Fruit fly (Drosophila melanogaster) Kc167 (cell line): Measurements from ENCODE around the gene Mical.

Experiments used
- Myc ChIP-seq: fragments of >200 bp; optimal IDR thresholded peaks from 2 replicates; lab custom pipeline; 2017; ENCODE audit warnings: missing external identifiers
- Sin3A ChIP-seq: fragments of >200 bp; optimal IDR thresholded peaks from 2 replicates; lab custom pipeline; 2018; ENCODE audit warnings: missing external identifiers
- h ChIP-seq: fragments of >200 bp; optimal IDR thresholded peaks from 3 replicates; lab custom pipeline; 2018; ENCODE audit warnings: missing external identifiers
- psq ChIP-seq: fragments of >200 bp; optimal IDR thresholded peaks from 2 replicates; lab custom pipeline; 2017; ENCODE audit warnings: missing external identifiers

DNA sequence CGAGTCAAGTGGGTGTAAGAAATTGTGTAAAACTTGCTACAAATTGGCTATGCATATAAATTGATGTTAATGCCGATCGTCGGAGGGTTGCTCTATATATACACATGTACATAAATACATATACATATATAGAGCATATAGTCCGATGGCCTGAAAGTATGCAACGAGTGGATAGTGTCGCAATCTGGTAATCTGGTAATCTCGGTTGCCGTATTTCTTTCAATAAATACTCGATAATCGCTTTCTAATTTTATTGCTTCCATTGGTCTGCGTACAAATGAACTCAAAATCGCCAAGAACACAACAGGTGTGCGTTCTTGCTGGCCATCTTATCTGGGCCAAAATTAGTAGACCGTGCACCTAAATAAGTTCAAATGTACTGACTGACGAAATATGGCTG lies 16.7 kb upstream of the Mical start:
- no peak for TF ChIP-seq psq (lab: Kevin White, UChicago)
- TF ChIP-seq h (lab: Kevin White, UChicago), result no peak
- no peak for TF ChIP-seq Sin3A (lab: Kevin White, UChicago)
- no peak for TF ChIP-seq Myc
